Worm (Caenorhabditis elegans): Measurements from ENCODE around the gene ubc-1.

The ubc-1 gene

DNA sequence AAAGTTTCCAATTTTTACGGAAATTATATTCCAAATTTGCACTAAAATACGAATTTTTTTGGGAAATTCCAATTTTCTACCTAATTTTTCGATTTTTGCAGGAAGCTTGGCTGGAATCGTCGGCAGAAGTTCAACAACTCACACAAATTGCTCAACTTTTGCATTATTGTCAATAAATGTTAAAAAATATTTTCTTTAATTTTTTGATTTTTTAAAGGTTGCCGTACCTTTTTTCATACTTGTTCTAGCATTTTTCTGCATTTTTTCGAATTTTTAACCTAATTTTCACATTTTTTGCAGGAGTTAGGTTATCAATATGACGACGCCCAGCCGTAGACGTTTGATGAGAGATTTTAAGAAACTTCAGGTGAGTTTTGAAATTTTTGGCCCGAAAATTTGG is at the start of gene ubc-1:
TSS of gene ubc-1 (plus strand) at position 301 of the 400 bp plus-strand sequence.
- TF ChIP-seq mab-5 (tag; optimal IDR thresholded peaks at IDR 0.05) (no peak), nhr-237 (tag; optimal IDR thresholded peaks at IDR 0.05) (no peak), ham-2 (GFP tag; optimal IDR thresholded peaks at IDR 0.05) (no peak), elt-3 (tag; optimal IDR thresholded peaks at IDR 0.05) (no peak), sptf-1 (tag; optimal IDR thresholded peaks at IDR 0.05) (no peak), ceh-43 (GFP tag; optimal IDR thresholded peaks at IDR 0.05) (no peak), tbx-8 (GFP tag; optimal IDR thresholded peaks at IDR 0.05) (no peak), flh-1 (GFP tag; optimal IDR thresholded peaks at IDR 0.05) (no peak), zip-8 (tag; optimal IDR thresholded peaks at IDR 0.05) (no peak), nhr-2 (tag; optimal IDR thresholded peaks at IDR 0.05) (no peak), drap-1 (GFP tag; optimal IDR thresholded peaks at IDR 0.05) (no peak), nhr-76 (tag; optimal IDR thresholded peaks at IDR 0.05) (no peak), unc-62 (GFP tag; optimal IDR thresholded peaks at IDR 0.05) (no peak), mls-2 (tag; optimal IDR thresholded peaks at IDR 0.05) (no peak)

DNA sequence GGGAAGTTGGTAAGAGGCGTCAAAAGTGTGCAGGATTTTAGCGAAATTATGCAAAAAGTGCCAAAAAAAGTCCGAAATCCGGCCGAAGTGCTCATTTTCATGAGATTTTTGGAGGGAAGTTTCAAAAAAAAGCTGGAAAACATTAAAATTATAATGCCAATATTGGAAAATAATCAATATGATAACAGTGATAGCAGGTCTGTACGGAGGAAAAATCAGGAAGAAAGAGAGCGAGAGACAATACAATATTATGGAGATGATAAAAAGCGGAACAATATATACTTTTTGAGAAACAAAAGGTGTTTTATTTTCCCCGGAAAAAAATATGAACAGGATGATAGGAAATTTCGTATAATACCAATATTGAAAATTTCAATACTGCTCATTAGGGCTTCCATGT is 49.4 kb upstream of the ubc-1 start:
- no peak for TF ChIP-seq nhr-12 (tag; optimal IDR thresholded peaks at IDR 0.05)
- no peak for TF ChIP-seq hlh-1 (tag; optimal IDR thresholded peaks at IDR 0.05)
- TF ChIP-seq tbx-8 (GFP tag; optimal IDR thresholded peaks at IDR 0.05): no peak
- no peak for TF ChIP-seq elt-1 (tag; optimal IDR thresholded peaks at IDR 0.05; ENCODE audit: borderline replicate concordance, insufficient read depth)
- no peak for TF ChIP-seq mep-1 (tag; optimal IDR thresholded peaks at IDR 0.05)
- TF ChIP-seq unc-120 (tag; optimal IDR thresholded peaks at IDR 0.05; ENCODE audit: poor library complexity, severe bottlenecking): no peak
- TF ChIP-seq ceh-43 (GFP tag; optimal IDR thresholded peaks at IDR 0.05): no peak
- no peak for TF ChIP-seq snpc-4 (tag; optimal IDR thresholded peaks at IDR 0.05)
- no peak for TF ChIP-seq M03D4.4 (tag; optimal IDR thresholded peaks at IDR 0.05)
- no peak for TF ChIP-seq drap-1 (GFP tag; optimal IDR thresholded peaks at IDR 0.05)
- no peak for TF ChIP-seq ces-1 (GFP tag; optimal IDR thresholded peaks at IDR 0.05)
- TF ChIP-seq cnd-1 (tag; optimal IDR thresholded peaks at IDR 0.05): no peak
- no peak for TF ChIP-seq flh-1 (GFP tag; optimal IDR thresholded peaks at IDR 0.05)
- TF ChIP-seq pha-4 (tag; optimal IDR thresholded peaks at IDR 0.05): no peak
- TF ChIP-seq nhr-2 (tag; optimal IDR thresholded peaks at IDR 0.05): no peak

DNA sequence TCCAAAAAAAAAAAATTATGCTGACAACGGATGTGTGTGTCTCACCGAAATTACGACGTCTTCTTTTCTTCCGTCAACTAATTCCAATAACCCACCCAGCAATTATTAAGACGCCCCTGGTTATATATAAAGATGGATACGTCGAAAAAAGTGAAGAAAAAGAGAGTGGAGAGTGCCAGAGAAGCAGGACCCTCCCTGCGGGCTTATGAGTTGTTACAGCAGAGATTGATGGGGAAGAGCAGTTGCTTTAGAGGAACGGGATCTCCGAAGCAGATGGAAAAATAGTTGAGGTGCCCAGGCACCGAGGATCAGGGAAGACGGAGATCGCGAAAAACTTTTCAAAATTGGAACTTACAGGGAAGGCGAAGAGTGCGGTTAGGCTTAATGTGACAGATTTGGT is 47.5 kb upstream of the ubc-1 start:
- TF ChIP-seq hlh-1 (tag; optimal IDR thresholded peaks at IDR 0.05): peak; percentile 84
- no peak for TF ChIP-seq nhr-28 (tag; optimal IDR thresholded peaks at IDR 0.05)
- no peak for TF ChIP-seq mab-5 (tag; optimal IDR thresholded peaks at IDR 0.05)
- peak; percentile 30 for TF ChIP-seq unc-62 (GFP tag; optimal IDR thresholded peaks at IDR 0.05)
- TF ChIP-seq unc-120 (tag; optimal IDR thresholded peaks at IDR 0.05; ENCODE audit: poor library complexity, severe bottlenecking): peak; percentile 30

DNA sequence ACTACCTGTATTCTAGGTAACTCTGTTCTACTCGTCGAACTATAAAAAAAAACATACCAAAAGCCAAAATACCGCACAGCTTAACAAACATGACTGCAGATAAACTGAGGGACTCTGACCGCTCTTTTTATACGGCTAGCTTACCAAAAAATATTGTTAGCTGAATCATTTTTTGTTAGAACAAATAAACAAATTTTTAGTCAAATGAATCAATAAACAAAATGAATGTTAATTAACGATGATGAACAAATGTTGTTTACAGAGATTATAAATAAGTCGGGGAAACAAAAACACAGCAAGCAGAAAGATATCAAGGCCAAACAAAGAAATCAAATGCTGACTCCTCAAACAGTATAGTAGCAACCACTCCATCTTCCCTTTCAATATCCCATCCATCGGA is 39.2 kb upstream of the ubc-1 start, which contains the start of gene ilys-6:
TSS of gene ilys-6 (minus strand) at position 101 of the 400 bp plus-strand sequence.
- no peak for TF ChIP-seq snpc-4 (tag; optimal IDR thresholded peaks at IDR 0.05)
- no peak for TF ChIP-seq nhr-28 (tag; optimal IDR thresholded peaks at IDR 0.05)
- no peak for TF ChIP-seq ceh-39 (tag; optimal IDR thresholded peaks at IDR 0.05)
- TF ChIP-seq ceh-43 (GFP tag; optimal IDR thresholded peaks at IDR 0.05): no peak
- TF ChIP-seq elt-1 (tag; optimal IDR thresholded peaks at IDR 0.05; ENCODE audit: borderline replicate concordance, insufficient read depth): no peak
- TF ChIP-seq unc-120 (tag; optimal IDR thresholded peaks at IDR 0.05; ENCODE audit: poor library complexity, severe bottlenecking): no peak

DNA sequence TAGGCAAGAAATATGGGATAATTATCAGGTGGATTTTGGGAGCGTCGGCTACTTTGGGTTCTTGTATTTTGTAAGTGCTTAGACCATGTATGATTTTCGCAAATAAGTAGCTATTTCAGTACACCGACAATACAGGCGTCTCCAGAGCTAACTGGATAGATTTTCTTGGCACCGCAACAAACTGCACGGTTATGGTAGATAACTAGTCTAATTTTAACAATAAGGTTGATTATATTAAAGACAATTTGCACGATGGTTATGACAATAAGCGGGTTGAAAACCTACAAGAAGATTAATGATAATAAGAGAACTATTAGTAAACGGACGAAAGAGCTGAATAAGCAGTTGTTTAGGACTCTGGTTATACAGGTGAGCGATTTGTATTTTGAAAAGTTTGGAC is 35.5 kb upstream of the ubc-1 start:
- TF ChIP-seq M03D4.4 (tag; optimal IDR thresholded peaks at IDR 0.05) (no peak), ceh-39 (tag; optimal IDR thresholded peaks at IDR 0.05) (no peak), mls-2 (tag; optimal IDR thresholded peaks at IDR 0.05) (no peak), pha-4 (tag; optimal IDR thresholded peaks at IDR 0.05) (no peak), lin-13 (tag; optimal IDR thresholded peaks at IDR 0.05) (no peak), flh-1 (GFP tag; optimal IDR thresholded peaks at IDR 0.05) (no peak), tbx-8 (GFP tag; optimal IDR thresholded peaks at IDR 0.05) (no peak), sem-2 (GFP tag; optimal IDR thresholded peaks at IDR 0.05) (no peak), zip-8 (tag; optimal IDR thresholded peaks at IDR 0.05) (no peak), ces-1 (GFP tag; optimal IDR thresholded peaks at IDR 0.05) (no peak), unc-120 (tag; optimal IDR thresholded peaks at IDR 0.05; ENCODE audit: poor library complexity, severe bottlenecking) (no peak), nhr-237 (tag; optimal IDR thresholded peaks at IDR 0.05) (no peak), mep-1 (tag; optimal IDR thresholded peaks at IDR 0.05) (no peak), nhr-28 (tag; optimal IDR thresholded peaks at IDR 0.05) (no peak), lin-32 (GFP tag; optimal IDR thresholded peaks at IDR 0.05) (no peak), nhr-2 (tag; optimal IDR thresholded peaks at IDR 0.05) (no peak), hlh-1 (tag; optimal IDR thresholded peaks at IDR 0.05) (no peak), ceh-83 (GFP tag; optimal IDR thresholded peaks at IDR 0.05) (no peak), ztf-11 (tag; optimal IDR thresholded peaks at IDR 0.05) (no peak)
